Worm (Caenorhabditis elegans): ENCODE data around the gene sgo-1.

DNA sequence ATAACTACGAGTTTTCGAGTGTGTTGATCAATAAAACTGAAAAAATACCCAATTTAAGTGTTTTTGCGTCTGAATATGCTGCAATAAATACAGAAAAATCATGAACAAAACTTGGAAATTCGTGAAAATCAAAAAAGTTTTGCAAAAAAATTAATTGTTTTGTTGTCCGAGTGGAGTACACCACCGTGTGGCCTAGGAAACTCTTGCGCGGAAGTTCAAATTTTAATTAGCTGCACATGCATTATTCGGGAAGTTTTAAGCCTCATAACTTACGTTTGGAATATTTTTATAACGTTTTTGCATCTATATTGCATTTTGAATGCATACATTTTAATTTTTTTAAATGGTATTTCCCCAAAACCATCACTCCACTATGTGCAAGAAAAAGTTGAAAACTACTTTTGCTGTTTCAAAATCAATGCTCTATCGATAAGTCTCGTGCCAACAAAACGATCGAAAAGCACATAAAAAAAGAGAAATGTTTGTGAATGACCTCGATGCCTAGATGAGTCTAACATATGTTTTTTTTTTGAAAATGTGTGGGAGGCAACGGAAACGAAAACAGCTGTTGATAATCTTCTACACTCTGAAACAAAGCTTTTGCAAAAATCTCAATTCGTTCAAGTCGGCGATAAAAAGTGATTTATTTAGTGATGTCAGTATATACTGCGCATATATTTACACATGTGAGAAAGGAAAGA is 20.3 kb upstream of the sgo-1 start:
- TF ChIP-seq ztf-4 (tag; optimal IDR thresholded peaks at IDR 0.05) = no peak
- TF ChIP-seq ceh-82 (tag; optimal IDR thresholded peaks at IDR 0.05) = no peak
- TF ChIP-seq ztf-1 (GFP tag; conservative IDR thresholded peaks at IDR 0.05) = no peak
- TF ChIP-seq nhr-12 (tag; optimal IDR thresholded peaks at IDR 0.05) = no peak
- no peak for TF ChIP-seq ama-1 (optimal IDR thresholded peaks at IDR 0.05)
- no peak for TF ChIP-seq elt-3 (tag; optimal IDR thresholded peaks at IDR 0.05)
